Worm (Caenorhabditis elegans) whole organism, L4 larva: Measurements from ENCODE around the gene F23H12.5.

Source experiments
- D1046.2 ChIP-seq: fragments of 200-800 bp; sonication (Bioruptor generic); IDR thresholded peaks from 2 replicates; pipeline ENCODE4 v1.3.6; 2022; ENCODE audit warnings: missing genetic modification characterization, missing compliant biosample characterization
- F49E8.2 ChIP-seq: sonication (generic microtip); optimal IDR thresholded peaks from 2 replicates; lab custom pipeline; 2016; ENCODE audit warnings: missing compliant biosample characterization, mild to moderate bottlenecking, missing genetic modification characterization, borderline replicate concordance
- R02D3.7 ChIP-seq: fragments of 150-350 bp; sonication (generic microtip); optimal IDR thresholded peaks from 3 replicates; lab custom pipeline; 2014; ENCODE audit warnings: missing biosample characterization, missing genetic modification characterization
- T20F7.1 ChIP-seq: fragments of 200-800 bp; sonication (Bioruptor generic); optimal IDR thresholded peaks from 2 replicates; lab custom pipeline; 2018; ENCODE audit warnings: mild to moderate bottlenecking, missing genetic modification characterization, missing compliant biosample characterization
- T26A8.4 ChIP-seq: fragments of 200-800 bp; sonication (Bioruptor generic); IDR thresholded peaks from 2 replicates; pipeline ENCODE4 v1.3.6; 2022; ENCODE audit warnings: missing genetic modification characterization, missing compliant biosample characterization
- Y48G9A.11 ChIP-seq: fragments of 200-800 bp; sonication (Bioruptor generic); IDR thresholded peaks from 2 replicates; pipeline ENCODE4 v1.3.6; 2022; ENCODE audit warnings: missing genetic modification reagents, missing genetic modification characterization, missing compliant biosample characterization
- Y5F2A.4 ChIP-seq: fragments of 200-800 bp; sonication (Bioruptor generic); optimal IDR thresholded peaks from 2 replicates; lab custom pipeline; 2018; ENCODE audit warnings: mild to moderate bottlenecking, missing genetic modification characterization, missing compliant biosample characterization
- ZK337.2 ChIP-seq: fragments of 200-800 bp; sonication (Bioruptor generic); IDR thresholded peaks from 2 replicates; pipeline ENCODE4 v1.3.6; 2022; ENCODE audit warnings: missing genetic modification reagents, missing genetic modification characterization, missing compliant biosample characterization
- aha-1 ChIP-seq: fragments of 150-350 bp; peaks from one replicate; lab custom pipeline; 2014; ENCODE audit warnings: missing biosample characterization, missing genetic modification characterization
- arid-1 ChIP-seq: fragments of 200-800 bp; sonication (Bioruptor generic); conservative IDR thresholded peaks from 2 replicates; pipeline ENCODE4 v1.3.6; 2022; ENCODE audit warnings: missing genetic modification reagents, missing genetic modification characterization, missing compliant biosample characterization
- ceh-28 ChIP-seq: fragments of 150-350 bp; optimal IDR thresholded peaks from 2 replicates; lab custom pipeline; 2014; ENCODE audit warnings: missing biosample characterization, missing genetic modification reagents, missing genetic modification characterization
- ceh-44 ChIP-seq: fragments of 200-800 bp; sonication (Bioruptor generic); IDR thresholded peaks from 2 replicates; pipeline ENCODE4 v1.3.6; 2022; ENCODE audit warnings: missing genetic modification reagents, missing genetic modification characterization, missing compliant biosample characterization
- ceh-62 ChIP-seq: sonication (generic microtip); optimal IDR thresholded peaks from 2 replicates; lab custom pipeline; 2017; ENCODE audit warnings: missing biosample characterization, missing genetic modification characterization
- daf-12 ChIP-seq: fragments of 150-350 bp; optimal IDR thresholded peaks from 2 replicates; lab custom pipeline; 2014; ENCODE audit warnings: missing biosample characterization, missing genetic modification reagents, missing genetic modification characterization
- daf-16 ChIP-seq, 3 experiments: sonication (generic microtip); optimal IDR thresholded peaks; 2 replicates each; lab custom pipeline; 2016 to 2017; ENCODE audit warnings: missing genetic modification characterization in 3 of 3, missing genetic modification reagents in 3 of 3, mild to moderate bottlenecking in 2 of 3, missing compliant biosample characterization in 2 of 3, missing biosample characterization in 1 of 3, moderate library complexity in 1 of 3
- daf-19 ChIP-seq: fragments of 200-800 bp; sonication (Bioruptor generic); conservative IDR thresholded peaks from 2 replicates; pipeline ENCODE4 v1.3.6; 2022; ENCODE audit warnings: missing genetic modification characterization, missing compliant biosample characterization
- dpl-1 ChIP-seq: fragments of 150-350 bp; optimal IDR thresholded peaks from 2 replicates; lab custom pipeline; 2014; ENCODE audit warnings: missing biosample characterization, missing genetic modification reagents, missing genetic modification characterization
- hif-1 ChIP-seq, 2 experiments: sonication (generic microtip); optimal IDR thresholded peaks; 2 replicates each; lab custom pipeline; 2016 to 2017; ENCODE audit warnings: missing compliant biosample characterization in 2 of 2, missing genetic modification characterization in 2 of 2, missing genetic modification reagents in 2 of 2, missing genotype in 2 of 2, mild to moderate bottlenecking in 1 of 2
- hlh-11 ChIP-seq: fragments of 200-800 bp; sonication (Bioruptor generic); optimal IDR thresholded peaks from 2 replicates; lab custom pipeline; 2018; ENCODE audit warnings: mild to moderate bottlenecking, missing genetic modification characterization, missing compliant biosample characterization
- hlh-30 ChIP-seq: sonication (generic microtip); optimal IDR thresholded peaks from 2 replicates; lab custom pipeline; 2017; ENCODE audit warnings: antibody characterized with exemption, mild to moderate bottlenecking, missing genetic modification characterization, missing compliant biosample characterization; ENCODE audit not compliant: insufficient read depth
- jun-1 ChIP-seq: fragments of 150-350 bp; optimal IDR thresholded peaks from 2 replicates; lab custom pipeline; 2014; ENCODE audit warnings: missing biosample characterization, missing genetic modification reagents, missing genetic modification characterization
- lin-15B ChIP-seq: fragments of 150-350 bp; sonication (generic microtip); optimal IDR thresholded peaks from 3 replicates; lab custom pipeline; 2014; ENCODE audit warnings: missing biosample characterization, missing genetic modification characterization
- lin-38 ChIP-seq: fragments of 200-800 bp; sonication (Bioruptor generic); IDR thresholded peaks from 2 replicates; pipeline ENCODE4 v1.3.6; 2022; ENCODE audit warnings: missing genetic modification reagents, missing genetic modification characterization, missing compliant biosample characterization
- lin-39 ChIP-seq: fragments of 150-350 bp; optimal IDR thresholded peaks from 2 replicates; lab custom pipeline; 2014; ENCODE audit warnings: missing biosample characterization, missing genetic modification reagents, missing genetic modification characterization
- lir-3 ChIP-seq: sonication (generic microtip); optimal IDR thresholded peaks from 2 replicates; lab custom pipeline; 2016; ENCODE audit warnings: mild to moderate bottlenecking, missing genetic modification characterization, missing compliant biosample characterization
- lsy-2 ChIP-seq, 2 experiments: fragments of 150-350 bp in 1 of 2; sonication (generic microtip) in 1 of 2; optimal IDR thresholded peaks; 2 replicates each; lab custom pipeline; 2014 to 2017; ENCODE audit warnings: missing biosample characterization in 2 of 2, missing genetic modification characterization in 2 of 2
- mdt-29 ChIP-seq: fragments of 200-800 bp; sonication (Bioruptor generic); IDR thresholded peaks from 2 replicates; pipeline ENCODE4 v1.3.6; 2022; ENCODE audit warnings: missing genetic modification reagents, missing genetic modification characterization, missing compliant biosample characterization
- mes-2 ChIP-seq: sonication (generic microtip); optimal IDR thresholded peaks from 2 replicates; lab custom pipeline; 2016; ENCODE audit warnings: missing genotype, mild to moderate bottlenecking, missing genetic modification characterization, missing compliant biosample characterization; ENCODE audit not compliant: poor library complexity, severe bottlenecking
- mxl-3 ChIP-seq: fragments of 200-800 bp; sonication (Bioruptor generic); optimal IDR thresholded peaks from 2 replicates; lab custom pipeline; 2018; ENCODE audit warnings: mild to moderate bottlenecking, missing genetic modification characterization, missing compliant biosample characterization
- nhr-102 ChIP-seq: sonication (generic microtip); optimal IDR thresholded peaks from 2 replicates; lab custom pipeline; 2016; ENCODE audit warnings: mild to moderate bottlenecking, missing genetic modification characterization, moderate library complexity, missing compliant biosample characterization
- nhr-11 ChIP-seq: fragments of 150-350 bp; optimal IDR thresholded peaks from 2 replicates; lab custom pipeline; 2014; ENCODE audit warnings: missing biosample characterization, missing genetic modification characterization
- nhr-25 ChIP-seq: sonication (generic microtip); optimal IDR thresholded peaks from 2 replicates; lab custom pipeline; 2017; ENCODE audit warnings: missing genetic modification characterization, mild to moderate bottlenecking, missing compliant biosample characterization, antibody characterized with exemption, moderate library complexity, borderline replicate concordance; ENCODE audit not compliant: insufficient read depth
- nhr-28 ChIP-seq: fragments of 150-350 bp; optimal IDR thresholded peaks from 2 replicates; lab custom pipeline; 2014; ENCODE audit warnings: missing biosample characterization, missing genetic modification characterization
- nhr-42 ChIP-seq: fragments of 200-800 bp; sonication (Bioruptor generic); IDR thresholded peaks from 2 replicates; pipeline ENCODE4 v1.3.6; 2022; ENCODE audit warnings: missing genetic modification characterization, missing compliant biosample characterization
- nhr-48 ChIP-seq: sonication (generic microtip); optimal IDR thresholded peaks from 2 replicates; lab custom pipeline; 2016; ENCODE audit warnings: mild to moderate bottlenecking, missing genetic modification characterization, missing compliant biosample characterization
- nhr-6 ChIP-seq: fragments of 150-350 bp; optimal IDR thresholded peaks from 2 replicates; lab custom pipeline; 2014; ENCODE audit warnings: missing biosample characterization, missing genetic modification characterization
- nhr-76 ChIP-seq: fragments of 150-350 bp; optimal IDR thresholded peaks from 2 replicates; lab custom pipeline; 2014; ENCODE audit warnings: missing biosample characterization, missing genetic modification characterization
- nhr-77 ChIP-seq: fragments of 150-350 bp; optimal IDR thresholded peaks from 2 replicates; lab custom pipeline; 2014; ENCODE audit warnings: missing biosample characterization, missing genetic modification characterization
- rbr-2 ChIP-seq: sonication (generic microtip); optimal IDR thresholded peaks from 2 replicates; lab custom pipeline; 2016; ENCODE audit warnings: missing genotype, missing genetic modification characterization, missing compliant biosample characterization
- skn-1 ChIP-seq: fragments of 150-350 bp; optimal IDR thresholded peaks from 2 replicates; lab custom pipeline; 2014; ENCODE audit warnings: missing biosample characterization, missing genetic modification characterization
- snpc-4 ChIP-seq: fragments of 150-350 bp; optimal IDR thresholded peaks from 2 replicates; lab custom pipeline; 2014; ENCODE audit warnings: missing biosample characterization, missing genetic modification characterization
- spr-1 ChIP-seq: sonication (generic microtip); optimal IDR thresholded peaks from 2 replicates; lab custom pipeline; 2016; ENCODE audit warnings: mild to moderate bottlenecking, missing genetic modification characterization, missing compliant biosample characterization
- unc-130 ChIP-seq: sonication (generic microtip); optimal IDR thresholded peaks from 2 replicates; lab custom pipeline; 2016; ENCODE audit warnings: missing genetic modification reagents, missing genetic modification characterization, missing compliant biosample characterization
- unc-62 ChIP-seq, 3 experiments: fragments of 150-350 bp in 1 of 3; sonication (generic microtip); optimal IDR thresholded peaks in 2 of 3; peaks in 1 of 3; 1 replicate in 1 of 3; 2 replicates in 2 of 3; lab custom pipeline; 2014 to 2017; ENCODE audit warnings: missing biosample characterization in 3 of 3, missing genetic modification characterization in 3 of 3, missing genetic modification reagents in 3 of 3, missing genotype in 1 of 3
- ztf-7 ChIP-seq: fragments of 150-350 bp; optimal IDR thresholded peaks from 2 replicates; lab custom pipeline; 2014; ENCODE audit warnings: missing biosample characterization, missing genetic modification characterization

Gene F23H12.5

ce11 chrV:12316076-12316475, 42.4 kb upstream of the F23H12.5 start:
- peak; percentile 49 for TF ChIP-seq aha-1 (tag; lab: Kevin White, UChicago)
- no peak for TF ChIP-seq nhr-48
- peak in 1 of 2 experiments; percentile 98 for TF ChIP-seq unc-62 (GFP tag; optimal IDR thresholded peaks at IDR 0.05 in 1 of 2; lab: Kevin White, UChicago)
- TF ChIP-seq unc-62 (tag; optimal IDR thresholded peaks at IDR 0.05; lab: Kevin White, UChicago), result no peak
- TF ChIP-seq ceh-44 (GFP tag; lab: Robert Waterston, UW), result no peak
- no peak for TF ChIP-seq nhr-76
- no peak for TF ChIP-seq lin-39

- no peak for TF ChIP-seq F49E8.2 (tag; lab: Kevin White, UChicago)
- no peak for TF ChIP-seq mdt-29
- no peak for TF ChIP-seq daf-12 (tag; lab: Kevin White, UChicago)
- no peak for TF ChIP-seq mes-2 (tag; lab: Kevin White, UChicago)
- no peak for TF ChIP-seq ceh-62 (tag; lab: Kevin White, UChicago)
- TF ChIP-seq jun-1 (tag; lab: Kevin White, UChicago), result no peak
- TF ChIP-seq ceh-44 (GFP tag; lab: Robert Waterston, UW), result no peak
- no peak for TF ChIP-seq nhr-42
- TF ChIP-seq snpc-4, result no peak
- no peak for TF ChIP-seq daf-16 (GFP tag; optimal IDR thresholded peaks at IDR 0.05; lab: Kevin White, UChicago)
- TF ChIP-seq daf-16 (tag; optimal IDR thresholded peaks at IDR 0.05; lab: Kevin White, UChicago), result no peak
- no peak for TF ChIP-seq hlh-11 (tag; lab: Kevin White, UChicago)
- no peak for TF ChIP-seq T26A8.4 (GFP tag; lab: Robert Waterston, UW)
- no peak for TF ChIP-seq lin-38 (GFP tag; lab: Robert Waterston, UW)
- TF ChIP-seq mxl-3, result no peak
- no peak for TF ChIP-seq R02D3.7 (tag; lab: Kevin White, UChicago)
Measured at ce11 chrV:12317080-12317479, 41.4 kb upstream of the F23H12.5 start, which contains the start of gene R04F11.3. TSS of gene R04F11.3 (minus strand) at chrV:12317180.

DNA sequence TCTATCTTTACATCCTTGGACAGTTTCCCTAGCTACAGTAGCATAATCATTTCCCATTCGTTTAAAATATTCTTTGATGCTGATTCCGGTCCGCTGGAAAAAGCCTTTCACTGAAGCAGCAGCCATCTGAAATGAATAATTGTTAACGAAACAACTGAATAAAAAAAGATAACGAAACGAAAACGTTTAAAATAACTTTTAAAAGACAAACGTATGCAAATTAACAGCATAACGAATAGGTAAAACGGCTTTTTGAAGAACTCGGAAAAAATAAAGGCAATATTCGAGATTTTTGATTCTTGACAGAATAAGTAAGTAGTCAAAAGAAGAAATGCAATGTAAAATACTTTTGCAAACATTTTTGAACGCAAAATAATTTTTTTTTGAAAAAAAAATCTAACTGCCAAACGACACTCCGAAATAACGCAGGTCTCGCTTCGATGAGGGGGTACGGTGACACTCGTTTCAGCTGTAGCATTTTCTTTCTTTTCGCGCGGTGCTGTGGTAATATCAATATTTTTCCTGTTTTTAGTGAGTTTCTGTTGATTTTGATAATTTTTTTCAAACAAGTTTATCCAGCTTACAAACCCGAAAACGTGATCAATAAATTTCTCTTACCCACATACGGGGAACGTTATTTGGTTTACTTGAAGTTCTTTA, 40.4 kb upstream of the F23H12.5 start, which contains the start of the genes R04F11.5 and R04F11.2:
Gene R04F11.5 (minus strand): TSS at position 126 of the 660 bp plus-strand sequence.
Gene R04F11.2 (plus strand): TSS at position 488 of the 660 bp plus-strand sequence.
- TF ChIP-seq arid-1 (GFP tag; lab: Robert Waterston, UW) (0 out of 2 replicates have a peak, but pooled peaks have one; percentile 34), Y48G9A.11 (GFP tag; lab: Robert Waterston, UW) (peak; percentile 100), daf-12 (tag; lab: Kevin White, UChicago) (no peak), D1046.2 (GFP tag; lab: Robert Waterston, UW) (peak; percentile 99), ztf-7 (tag; lab: Kevin White, UChicago) (peak; percentile 19), nhr-25 (peak; percentile 2), lsy-2 (tag; optimal IDR thresholded peaks at IDR 0.05; lab: Kevin White, UChicago) (peak; percentile 94 to 99), nhr-6 (peak; percentile 99), nhr-102 (tag; lab: Kevin White, UChicago) (no peak), unc-62 (GFP tag; optimal IDR thresholded peaks at IDR 0.05 in 1 of 2; lab: Kevin White, UChicago) (peak in 1 of 2 experiments; percentile 92), unc-62 (tag; optimal IDR thresholded peaks at IDR 0.05; lab: Kevin White, UChicago) (no peak), Y5F2A.4 (GFP tag; lab: Kevin White, UChicago) (no peak), hlh-30 (tag; lab: Kevin White, UChicago) (peak; percentile 67), nhr-28 (tag; lab: Kevin White, UChicago) (peak; percentile 41), lin-15B (tag; lab: Kevin White, UChicago) (no peak), nhr-42 (no peak), T20F7.1 (GFP tag; lab: Kevin White, UChicago) (peak; percentile 98), ceh-28 (tag; lab: Kevin White, UChicago) (no peak), skn-1 (tag; lab: Kevin White, UChicago) (no peak), mdt-29 (no peak), mes-2 (tag; lab: Kevin White, UChicago) (peak; percentile 85), lin-38 (GFP tag; lab: Robert Waterston, UW) (peak; percentile 70), rbr-2 (peak; percentile 65), nhr-76 (no peak), dpl-1 (peak; percentile 86), daf-19 (GFP tag; lab: Robert Waterston, UW) (no peak), ZK337.2 (no peak), spr-1 (tag; lab: Kevin White, UChicago) (peak; percentile 2), nhr-11 (tag; lab: Kevin White, UChicago) (peak; percentile 47), unc-130 (GFP tag; lab: Kevin White, UChicago) (peak; percentile 60), hif-1 (tag; optimal IDR thresholded peaks at IDR 0.05; lab: Kevin White, UChicago) (peak in 1 of 2 experiments; percentile 29), lir-3 (tag; lab: Kevin White, UChicago) (no peak), nhr-77 (tag; lab: Kevin White, UChicago) (peak; percentile 70)
